Fruit fly (Drosophila melanogaster) whole organism, embryonic: Measurements from ENCODE around the gene CG1309.

Experiments
- CG11398 ChIP-seq: fragments of 200-800 bp; sonication (Bioruptor generic); optimal IDR thresholded peaks from 2 replicates; lab custom pipeline; 2016; ENCODE audit warnings: missing biosample characterization, missing genetic modification characterization
- CG12071 ChIP-seq: fragments of 200-800 bp; sonication (Bioruptor generic); optimal IDR thresholded peaks from 3 replicates; lab custom pipeline; 2018; ENCODE audit warnings: missing biosample characterization, mild to moderate bottlenecking, missing genetic modification characterization
- CG12104 ChIP-seq: fragments of 200-800 bp; sonication (Bioruptor generic); optimal IDR thresholded peaks from 3 replicates; lab custom pipeline; 2016; ENCODE audit warnings: missing biosample characterization, missing genetic modification characterization
- CG13424 ChIP-seq: fragments of 200-800 bp; sonication (Bioruptor generic); optimal IDR thresholded peaks from 2 replicates; lab custom pipeline; 2019; ENCODE audit warnings: missing biosample characterization, mild to moderate bottlenecking, missing genetic modification characterization, moderate library complexity
- CG13894 ChIP-seq: fragments of 200-800 bp; sonication (Bioruptor generic); optimal IDR thresholded peaks from 3 replicates; lab custom pipeline; 2018; ENCODE audit warnings: missing biosample characterization, mild to moderate bottlenecking, missing genetic modification characterization, moderate library complexity
- CG16815 ChIP-seq: fragments of 200-800 bp; sonication (Bioruptor generic); optimal IDR thresholded peaks from 3 replicates; lab custom pipeline; 2017; ENCODE audit warnings: missing biosample characterization, mild to moderate bottlenecking, missing genetic modification characterization
- CG17802 ChIP-seq: fragments of 200-800 bp; sonication (Bioruptor generic); optimal IDR thresholded peaks from 2 replicates; lab custom pipeline; 2018; ENCODE audit warnings: missing biosample characterization, mild to moderate bottlenecking, missing genetic modification characterization, moderate library complexity
- CG1792 ChIP-seq: fragments of 200-800 bp; sonication (Bioruptor generic); optimal IDR thresholded peaks from 2 replicates; lab custom pipeline; 2016; ENCODE audit warnings: missing biosample characterization, missing genetic modification characterization
- CG33213 ChIP-seq: fragments of 200-800 bp; sonication (Bioruptor generic); optimal IDR thresholded peaks from 3 replicates; lab custom pipeline; 2016; ENCODE audit warnings: missing biosample characterization, missing genetic modification characterization
- CG42726 ChIP-seq: fragments of 200-800 bp; sonication (Bioruptor generic); IDR thresholded peaks from 2 replicates; pipeline ENCODE4 v1.3.6; 2022; ENCODE audit warnings: missing biosample characterization, missing genetic modification characterization; ENCODE audit not compliant: partially characterized antibody
- CG5180 ChIP-seq: fragments of 200-800 bp; sonication (Bioruptor generic); optimal IDR thresholded peaks from 3 replicates; lab custom pipeline; 2017; ENCODE audit warnings: missing biosample characterization, missing genetic modification characterization, mild to moderate bottlenecking, moderate library complexity, missing genetic modification reagents
- CG6765 ChIP-seq: fragments of 200-800 bp; sonication (Bioruptor generic); optimal IDR thresholded peaks from 3 replicates; lab custom pipeline; 2017; ENCODE audit warnings: missing biosample characterization, mild to moderate bottlenecking, missing genetic modification characterization
- CG7786 ChIP-seq: fragments of 200-800 bp; sonication (Bioruptor generic); optimal IDR thresholded peaks from 2 replicates; lab custom pipeline; 2016; ENCODE audit warnings: missing biosample characterization, missing genetic modification characterization
- CG7928 ChIP-seq: fragments of 200-800 bp; sonication (Bioruptor generic); optimal IDR thresholded peaks from 2 replicates; lab custom pipeline; 2017; ENCODE audit warnings: missing biosample characterization, mild to moderate bottlenecking, missing genetic modification characterization
- Dad ChIP-seq: fragments of 200-800 bp; sonication (Bioruptor generic); optimal IDR thresholded peaks from 3 replicates; lab custom pipeline; 2016; ENCODE audit warnings: missing biosample characterization, missing genetic modification characterization
- Dref ChIP-seq: fragments of 200-800 bp; sonication (Bioruptor generic); IDR thresholded peaks from 2 replicates; pipeline ENCODE4 v1.3.6; 2022; ENCODE audit warnings: missing biosample characterization, missing genetic modification characterization
- Gug ChIP-seq: fragments of 200-800 bp; sonication (Bioruptor generic); IDR thresholded peaks from 4 replicates; pipeline ENCODE4 v1.3.6; 2022; ENCODE audit warnings: missing biosample characterization, missing genetic modification characterization
- H15 ChIP-seq: fragments of 200-800 bp; sonication (Bioruptor generic); IDR thresholded peaks from 3 replicates; pipeline ENCODE4 v1.3.6; 2022; ENCODE audit warnings: missing biosample characterization, missing genetic modification characterization
- H2.0 ChIP-seq: fragments of 200-800 bp; sonication (Bioruptor generic); IDR thresholded peaks from 2 replicates; pipeline ENCODE4 v1.3.6; 2022; ENCODE audit warnings: missing biosample characterization, missing genetic modification characterization
- Hsf ChIP-seq: fragments of 200-800 bp; sonication (Bioruptor generic); optimal IDR thresholded peaks from 3 replicates; lab custom pipeline; 2016; ENCODE audit warnings: missing biosample characterization, missing genetic modification characterization
- MTF-1 ChIP-seq: fragments of 200-800 bp; sonication (Bioruptor generic); optimal IDR thresholded peaks from 2 replicates; lab custom pipeline; 2018; ENCODE audit warnings: missing biosample characterization, mild to moderate bottlenecking, missing genetic modification characterization, borderline replicate concordance
- Side ChIP-seq: fragments of 200-800 bp; sonication (Bioruptor generic); optimal IDR thresholded peaks from 2 replicates; lab custom pipeline; 2016; ENCODE audit warnings: missing biosample characterization, missing genetic modification characterization
- ara ChIP-seq: fragments of 200-800 bp; sonication (Bioruptor generic); IDR thresholded peaks from 2 replicates; pipeline ENCODE4 v1.3.6; 2022; ENCODE audit warnings: missing biosample characterization, missing genetic modification characterization
- bbx ChIP-seq: fragments of 200-800 bp; sonication (Bioruptor generic); IDR thresholded peaks from 2 replicates; pipeline ENCODE4 v1.3.6; 2022; ENCODE audit warnings: missing biosample characterization, missing genetic modification characterization; ENCODE audit not compliant: partially characterized antibody
- bcd ChIP-seq: fragments of 200-800 bp; sonication (Bioruptor generic); optimal IDR thresholded peaks from 2 replicates; lab custom pipeline; 2017; ENCODE audit warnings: missing biosample characterization, mild to moderate bottlenecking, missing genetic modification characterization
- bigmax ChIP-seq: fragments of 200-800 bp; sonication (Bioruptor generic); optimal IDR thresholded peaks from 2 replicates; lab custom pipeline; 2018; ENCODE audit warnings: missing biosample characterization, mild to moderate bottlenecking, missing genetic modification characterization
- cato ChIP-seq: fragments of 200-800 bp; sonication (Bioruptor generic); optimal IDR thresholded peaks from 2 replicates; lab custom pipeline; 2016; ENCODE audit warnings: missing biosample characterization, missing genetic modification characterization, borderline replicate concordance
- chm ChIP-seq: fragments of 200-800 bp; sonication (Bioruptor generic); IDR thresholded peaks from 2 replicates; pipeline ENCODE4 v1.3.6; 2022; ENCODE audit warnings: missing biosample characterization, missing genetic modification characterization
- crc ChIP-seq: fragments of 200-800 bp; sonication (Bioruptor generic); optimal IDR thresholded peaks from 2 replicates; lab custom pipeline; 2016; ENCODE audit warnings: missing biosample characterization, missing genetic modification characterization
- crp ChIP-seq, 2 experiments: fragments of 200-800 bp; sonication (Bioruptor generic); optimal IDR thresholded peaks; 2 replicates in 1 of 2; 3 replicates in 1 of 2; lab custom pipeline; 2017; ENCODE audit warnings: missing biosample characterization in 2 of 2, missing genetic modification characterization in 2 of 2, mild to moderate bottlenecking in 1 of 2, moderate library complexity in 1 of 2
- dan ChIP-seq: fragments of 200-800 bp; sonication (Bioruptor generic); IDR thresholded peaks from 2 replicates; pipeline ENCODE4 v1.3.6; 2022; ENCODE audit warnings: missing biosample characterization, missing genetic modification characterization
- disco-r ChIP-seq: fragments of 200-800 bp; sonication (Bioruptor generic); optimal IDR thresholded peaks from 2 replicates; lab custom pipeline; 2016; ENCODE audit warnings: missing biosample characterization, missing genetic modification characterization
- eyg ChIP-seq: fragments of 200-800 bp; sonication (Bioruptor generic); optimal IDR thresholded peaks from 3 replicates; lab custom pipeline; 2016; ENCODE audit warnings: missing biosample characterization, missing genetic modification characterization
- gsb-n ChIP-seq: fragments of 200-800 bp; sonication (Bioruptor generic); optimal IDR thresholded peaks from 3 replicates; lab custom pipeline; 2018; ENCODE audit warnings: missing biosample characterization, mild to moderate bottlenecking, missing genetic modification characterization
- lmd ChIP-seq: fragments of 200-800 bp; sonication (Bioruptor generic); IDR thresholded peaks from 2 replicates; pipeline ENCODE4 v1.3.6; 2022; ENCODE audit warnings: missing biosample characterization, missing genetic modification characterization
- peb ChIP-seq: fragments of 200-800 bp; sonication (Bioruptor generic); IDR thresholded peaks from 2 replicates; pipeline ENCODE4 v1.3.6; 2022; ENCODE audit warnings: missing biosample characterization, missing genetic modification characterization
- prd ChIP-seq, 3 experiments: fragments of >200 bp in 2 of 3; fragments of 200-800 bp in 1 of 3; sonication (Bioruptor generic) in 1 of 3; optimal IDR thresholded peaks in 2 of 3; IDR thresholded peaks in 1 of 3; 2 replicates in 2 of 3; 3 replicates in 1 of 3; pipeline versions ENCODE4 v1.3.6 to Lab custom; 2017 to 2022; ENCODE audit warnings: missing biosample characterization in 1 of 3, missing genetic modification characterization in 1 of 3
- schlank ChIP-seq: fragments of 200-800 bp; sonication (Bioruptor generic); optimal IDR thresholded peaks from 2 replicates; lab custom pipeline; 2018; ENCODE audit warnings: missing biosample characterization, mild to moderate bottlenecking, missing genetic modification characterization
- shn ChIP-seq: fragments of 200-800 bp; sonication (Bioruptor generic); optimal IDR thresholded peaks from 3 replicates; lab custom pipeline; 2016; ENCODE audit warnings: missing biosample characterization, missing genetic modification characterization
- stc ChIP-seq: fragments of 200-800 bp; sonication (Bioruptor generic); IDR thresholded peaks from 2 replicates; pipeline ENCODE4 v1.3.6; 2022; ENCODE audit warnings: missing biosample characterization, missing genetic modification characterization
- stwl ChIP-seq: fragments of 200-800 bp; sonication (Bioruptor generic); optimal IDR thresholded peaks from 3 replicates; lab custom pipeline; 2018; ENCODE audit warnings: missing biosample characterization, mild to moderate bottlenecking, missing genetic modification characterization, moderate library complexity
- zen2 ChIP-seq: fragments of 200-800 bp; sonication (Bioruptor generic); IDR thresholded peaks from 3 replicates; pipeline ENCODE4 v1.3.6; 2022; ENCODE audit warnings: missing biosample characterization, missing genetic modification characterization; ENCODE audit not compliant: partially characterized antibody

Gene CG1309

DNA sequence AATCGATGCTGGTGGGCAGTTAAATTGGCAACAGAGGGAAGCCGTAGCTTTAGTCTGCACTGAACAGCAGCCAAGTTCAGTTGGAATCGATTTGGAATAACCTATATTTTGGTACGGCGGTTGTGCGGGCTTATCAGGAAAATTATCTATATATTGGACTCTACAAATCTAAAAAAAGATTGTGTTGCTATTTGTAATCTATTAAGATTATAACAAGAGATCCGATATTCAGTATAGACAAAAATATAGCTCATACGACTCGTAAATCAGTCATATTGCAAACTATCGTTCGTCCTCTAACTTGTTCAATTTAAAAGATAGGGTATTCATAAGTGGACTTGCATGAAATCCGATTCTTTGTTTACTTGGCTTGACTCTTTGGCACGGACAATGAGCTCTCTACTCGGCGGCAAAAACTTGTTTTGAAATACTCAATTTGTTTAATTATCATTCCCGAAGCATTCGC, 29.4 kb downstream of the CG1309 start, which contains the start of gene Hexo1 (continued):
- TF ChIP-seq Gug (GFP tag; lab: Robert Waterston, UW) (no peak), gsb-n (no peak), stc (GFP tag; lab: Robert Waterston, UW) (no peak), crc (GFP tag; lab: Kevin White, UChicago) (no peak), CG13894 (tag; lab: Kevin White, UChicago) (no peak), CG7786 (no peak), Side (GFP tag; lab: Kevin White, UChicago) (no peak), MTF-1 (GFP tag; lab: Kevin White, UChicago) (no peak), ara (GFP tag; lab: Robert Waterston, UW) (no peak), shn (GFP tag; lab: Kevin White, UChicago) (no peak), Hsf (GFP tag; lab: Kevin White, UChicago) (no peak), dan (GFP tag; lab: Robert Waterston, UW) (no peak), eyg (no peak), lmd (no peak), CG13424 (peak; percentile 42), CG1792 (no peak), H15 (GFP tag; lab: Robert Waterston, UW) (no peak), crp (GFP tag; optimal IDR thresholded peaks at IDR 0.05; lab: Kevin White, UChicago) (no peak), bigmax (GFP tag; lab: Kevin White, UChicago) (no peak), bcd (GFP tag; lab: Kevin White, UChicago) (peak; percentile 10), CG7928 (no peak), CG6765 (GFP tag; lab: Kevin White, UChicago) (no peak), peb (no peak), cato (no peak), bbx (GFP tag; lab: Robert Waterston, UW) (no peak), CG16815 (GFP tag; lab: Kevin White, UChicago) (no peak), CG42726 (GFP tag; lab: Robert Waterston, UW) (no peak), stwl (no peak), Dref (GFP tag; lab: Robert Waterston, UW) (no peak), schlank (tag; lab: Kevin White, UChicago) (no peak), disco-r (no peak), CG12071 (GFP tag; lab: Kevin White, UChicago) (no peak), zen2 (GFP tag; lab: Robert Waterston, UW) (no peak), prd (optimal IDR thresholded peaks at IDR 0.05; lab: Kevin White, UChicago) (no peak), prd (GFP tag; IDR thresholded peaks at IDR 0.05; lab: Robert Waterston, UW) (no peak), CG11398 (no peak), Dad (GFP tag; lab: Kevin White, UChicago) (no peak), chm (GFP tag; lab: Robert Waterston, UW) (no peak), CG33213 (GFP tag; lab: Kevin White, UChicago) (no peak), CG5180 (GFP tag; lab: Kevin White, UChicago) (no peak), CG12104 (GFP tag; lab: Kevin White, UChicago) (no peak), CG17802 (tag; lab: Kevin White, UChicago) (no peak), H2.0 (no peak)
